Worm (Caenorhabditis elegans) whole organism, early embryonic: ENCODE results near the gene F26A1.19.

Experiments
- B0310.2 ChIP-seq: sonication (generic microtip); optimal IDR thresholded peaks from 2 replicates; lab custom pipeline; 2016; ENCODE audit warnings: mild to moderate bottlenecking, missing genetic modification characterization, missing compliant biosample characterization
- F13C5.2 ChIP-seq: sonication (generic microtip); optimal IDR thresholded peaks from 2 replicates; lab custom pipeline; 2017; ENCODE audit warnings: mild to moderate bottlenecking, missing genetic modification characterization, inconsistent platforms, missing compliant biosample characterization
- aly-1 ChIP-seq: sonication (generic microtip); optimal IDR thresholded peaks from 2 replicates; lab custom pipeline; 2016; ENCODE audit warnings: missing genetic modification characterization, missing compliant biosample characterization
- ama-1 ChIP-seq: fragments of 150-350 bp; optimal IDR thresholded peaks from 2 replicates; lab custom pipeline; 2014
- ceh-13 ChIP-seq: fragments of 200-800 bp; sonication (Bioruptor generic); optimal IDR thresholded peaks from 2 replicates; lab custom pipeline; 2018; ENCODE audit warnings: mild to moderate bottlenecking, missing genetic modification characterization, missing compliant biosample characterization
- ceh-36 ChIP-seq: sonication (generic microtip); optimal IDR thresholded peaks from 2 replicates; lab custom pipeline; 2016; ENCODE audit warnings: missing genetic modification characterization, inconsistent platforms, missing compliant biosample characterization
- ets-7 ChIP-seq: sonication (generic microtip); optimal IDR thresholded peaks from 2 replicates; lab custom pipeline; 2016; ENCODE audit warnings: missing genotype, missing genetic modification characterization, missing compliant biosample characterization
- flt-1 ChIP-seq: fragments of 200-800 bp; sonication (Bioruptor generic); IDR thresholded peaks from 2 replicates; pipeline ENCODE4 v1.3.6; 2022; ENCODE audit warnings: missing genetic modification characterization, missing compliant biosample characterization
- hmbx-1 ChIP-seq: sonication (generic microtip); optimal IDR thresholded peaks from 2 replicates; lab custom pipeline; 2016; ENCODE audit warnings: mild to moderate bottlenecking, missing genetic modification characterization, missing compliant biosample characterization
- hmg-4 ChIP-seq: fragments of 200-800 bp; sonication (Bioruptor generic); optimal IDR thresholded peaks from 2 replicates; lab custom pipeline; 2018; ENCODE audit warnings: mild to moderate bottlenecking, missing genetic modification characterization, missing compliant biosample characterization
- hnd-1 ChIP-seq: sonication (generic microtip); optimal IDR thresholded peaks from 2 replicates; lab custom pipeline; 2016; ENCODE audit warnings: missing genetic modification characterization, missing compliant biosample characterization
- pes-1 ChIP-seq: fragments of 200-800 bp; sonication (Bioruptor generic); IDR thresholded peaks from 2 replicates; pipeline ENCODE4 v1.3.6; 2022; ENCODE audit warnings: missing genetic modification reagents, missing genetic modification characterization, missing compliant biosample characterization
- scrt-1 ChIP-seq: fragments of 200-800 bp; sonication (Bioruptor generic); IDR thresholded peaks from 2 replicates; pipeline ENCODE4 v1.3.6; 2022; ENCODE audit warnings: missing genetic modification characterization, missing compliant biosample characterization
- sea-1 ChIP-seq: fragments of 200-800 bp; sonication (Bioruptor generic); conservative IDR thresholded peaks from 2 replicates; pipeline ENCODE4 v1.3.6; 2022; ENCODE audit warnings: missing genetic modification characterization, missing compliant biosample characterization
- tbx-11 ChIP-seq: fragments of 200-800 bp; sonication (Bioruptor generic); IDR thresholded peaks from 2 replicates; pipeline ENCODE4 v1.3.6; 2022; ENCODE audit warnings: missing genetic modification characterization, missing compliant biosample characterization
- tbx-37 ChIP-seq: fragments of 200-800 bp; sonication (Bioruptor generic); conservative IDR thresholded peaks from 2 replicates; pipeline ENCODE4 v1.3.6; 2022; ENCODE audit warnings: missing genetic modification reagents, missing genetic modification characterization, missing compliant biosample characterization
- tra-4 ChIP-seq: sonication (generic microtip); optimal IDR thresholded peaks from 2 replicates; lab custom pipeline; 2017; ENCODE audit warnings: missing genetic modification characterization, missing compliant biosample characterization

The F26A1.19 gene

DNA sequence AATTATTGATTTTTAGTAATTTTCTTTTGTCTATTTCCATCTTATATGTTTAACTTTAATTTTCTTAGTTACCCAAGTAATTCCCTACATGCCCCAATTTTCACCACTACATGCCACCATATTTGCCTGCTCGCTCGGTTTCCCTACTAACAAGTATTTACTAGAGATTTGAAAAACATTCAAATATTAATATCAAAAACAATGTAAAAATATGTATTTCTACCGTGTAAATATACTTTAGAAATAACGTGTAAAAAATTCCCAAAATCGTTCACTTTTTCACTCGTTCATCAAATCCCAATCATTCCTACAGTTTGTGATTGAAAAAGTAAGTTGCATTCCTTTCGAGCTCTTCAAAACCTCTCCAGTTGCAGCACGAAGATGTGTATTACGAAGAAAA is 10.9 kb upstream of the F26A1.19 start, which contains the start of gene F26A1.3:
F26A1.3 (plus strand) TSS at position 301 of the 400 bp plus-strand sequence.
- TF ChIP-seq hmg-4 (no peak), sea-1 (no peak), flt-1 (no peak), hnd-1 (no peak), hmbx-1 (tag; lab: Kevin White, UChicago) (no peak), pes-1 (no peak)

- TF ChIP-seq ets-7 (no peak), flt-1 (no peak), tbx-11 (GFP tag; lab: Robert Waterston, UW) (no peak), ama-1 (lab: Kevin White, UChicago) (no peak), sea-1 (no peak), tbx-37 (GFP tag; lab: Robert Waterston, UW) (no peak), pes-1 (no peak), aly-1 (tag; lab: Kevin White, UChicago) (no peak), hmg-4 (no peak), tra-4 (no peak), hnd-1 (no peak), ceh-13 (GFP tag; lab: Kevin White, UChicago) (no peak), B0310.2 (tag; lab: Kevin White, UChicago) (no peak), scrt-1 (GFP tag; lab: Robert Waterston, UW) (no peak), hmbx-1 (tag; lab: Kevin White, UChicago) (no peak), ceh-36 (tag; lab: Kevin White, UChicago) (no peak), F13C5.2 (tag; lab: Kevin White, UChicago) (no peak)
These were observed 8.1 kb upstream of the F26A1.19 start, which contains the start of gene F26A1.9 for ce11 chrIII:4829440-4829839. F26A1.9 (minus strand) TSS chrIII:4829540.

DNA sequence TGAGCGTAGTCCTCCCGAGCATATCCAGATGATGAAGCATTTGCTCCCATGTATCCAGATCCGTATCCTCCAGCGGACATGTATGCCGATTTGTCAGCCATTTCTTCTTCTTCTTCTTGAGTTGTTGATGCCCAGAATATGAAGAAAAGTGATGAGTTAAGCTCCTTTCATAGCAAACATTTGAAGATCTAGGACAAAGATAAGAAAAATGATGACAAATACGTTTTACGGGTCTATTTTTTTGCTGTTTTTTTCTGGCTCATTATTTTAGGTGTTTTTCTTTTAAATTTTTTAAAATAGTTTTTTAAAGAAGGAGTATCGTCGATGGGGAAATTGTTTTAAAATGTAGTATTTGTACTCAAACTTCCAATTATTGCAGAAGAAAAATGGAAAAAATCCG is 7.3 kb upstream of the F26A1.19 start, which contains the start of gene nspd-9:
nspd-9 (minus strand) TSS at position 101 of the 400 bp plus-strand sequence.
- TF ChIP-seq scrt-1 (GFP tag; lab: Robert Waterston, UW) = no peak
- TF ChIP-seq sea-1 = no peak
- no peak for TF ChIP-seq ceh-36 (tag; lab: Kevin White, UChicago)
- no peak for TF ChIP-seq hnd-1
- no peak for TF ChIP-seq aly-1 (tag; lab: Kevin White, UChicago)
- no peak for TF ChIP-seq ets-7

DNA sequence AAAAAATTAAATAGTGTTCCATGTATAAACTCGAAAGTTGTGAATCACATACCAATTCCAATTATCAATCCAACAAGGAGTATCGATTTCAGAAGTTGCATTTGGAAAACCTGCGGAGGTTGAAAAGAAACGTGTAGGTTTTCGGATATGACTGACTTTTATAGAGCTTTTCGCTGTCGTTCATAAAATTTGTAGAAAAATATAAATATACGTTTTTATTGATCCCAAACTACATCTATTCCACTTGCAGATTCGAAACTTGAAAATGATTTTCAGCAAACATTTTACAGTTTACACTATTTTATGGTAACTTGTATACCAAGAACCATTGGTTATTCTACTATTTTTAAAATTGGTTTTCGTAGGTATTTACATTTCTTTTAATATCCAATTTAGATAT is 4.6 kb downstream of the F26A1.19 start, which contains the start of gene clec-156:
clec-156 (minus strand) TSS at position 101 of the 400 bp plus-strand sequence.
- TF ChIP-seq tra-4 (no peak), ceh-36 (tag; lab: Kevin White, UChicago) (no peak), hmg-4 (no peak), pes-1 (no peak), F13C5.2 (tag; lab: Kevin White, UChicago) (no peak), tbx-37 (GFP tag; lab: Robert Waterston, UW) (no peak), hnd-1 (no peak), hmbx-1 (tag; lab: Kevin White, UChicago) (no peak), ets-7 (no peak), ceh-13 (GFP tag; lab: Kevin White, UChicago) (no peak), ama-1 (lab: Kevin White, UChicago) (no peak), sea-1 (no peak), tbx-11 (GFP tag; lab: Robert Waterston, UW) (no peak), B0310.2 (tag; lab: Kevin White, UChicago) (no peak), scrt-1 (GFP tag; lab: Robert Waterston, UW) (no peak), flt-1 (no peak), aly-1 (tag; lab: Kevin White, UChicago) (no peak)

DNA sequence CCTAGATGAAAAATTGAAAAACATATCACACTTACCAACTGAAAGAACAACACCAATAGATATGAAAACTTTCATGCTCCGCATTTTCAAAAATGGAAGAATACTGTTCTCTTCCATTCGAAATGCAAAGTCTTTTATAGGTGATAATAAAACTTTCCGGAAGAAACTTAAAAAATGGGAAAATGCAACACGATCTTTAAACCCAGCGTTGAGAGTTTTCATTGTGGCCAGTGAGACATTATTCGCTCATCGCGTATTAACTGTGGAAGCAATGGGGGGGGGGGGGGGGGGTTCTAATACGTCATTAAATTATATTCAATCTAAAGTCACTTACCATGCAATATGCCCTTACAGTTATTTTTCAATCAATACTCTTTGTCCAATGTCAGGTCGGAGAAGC is 6.8 kb downstream of the F26A1.19 start, which contains the start of the genes clec-157 and fkh-5:
clec-157 (minus strand) TSS at position 101 of the 400 bp plus-strand sequence.
fkh-5 (plus strand) TSS at position 336 of the 400 bp plus-strand sequence.
- TF ChIP-seq hmbx-1 (tag; lab: Kevin White, UChicago) (no peak), tbx-11 (GFP tag; lab: Robert Waterston, UW) (no peak), hnd-1 (no peak), tra-4 (no peak), sea-1 (no peak), B0310.2 (tag; lab: Kevin White, UChicago) (no peak), aly-1 (tag; lab: Kevin White, UChicago) (no peak), ceh-13 (GFP tag; lab: Kevin White, UChicago) (no peak), flt-1 (no peak), pes-1 (no peak), F13C5.2 (tag; lab: Kevin White, UChicago) (no peak), hmg-4 (no peak), ceh-36 (tag; lab: Kevin White, UChicago) (no peak)

DNA sequence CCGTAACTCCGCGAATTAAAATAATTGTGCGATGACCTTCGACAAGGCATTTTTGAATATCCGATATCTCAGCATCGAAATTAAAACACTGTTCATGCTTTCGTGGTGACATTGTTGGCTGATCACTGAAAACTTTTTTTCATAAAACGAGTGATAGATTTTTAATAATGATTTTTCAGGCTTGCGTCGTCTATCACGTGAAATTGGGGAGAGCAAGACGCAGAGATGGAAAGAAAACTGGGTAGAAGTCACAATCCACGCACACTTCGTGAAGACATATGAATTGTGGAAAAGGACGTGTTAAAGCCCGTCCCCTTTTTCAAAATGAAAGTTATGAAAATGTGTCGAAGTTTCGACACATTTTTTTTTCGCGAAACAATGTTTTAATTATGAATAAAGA is 12.2 kb downstream of the F26A1.19 start, which contains the start of gene nonu-1:
nonu-1 (minus strand) TSS at position 169 of the 400 bp plus-strand sequence.
- TF ChIP-seq ceh-36 (tag; lab: Kevin White, UChicago) (no peak), hnd-1 (no peak), ama-1 (lab: Kevin White, UChicago) (no peak)

- TF ChIP-seq tbx-37 (GFP tag; lab: Robert Waterston, UW) (no peak), ceh-36 (tag; lab: Kevin White, UChicago) (no peak), tbx-11 (GFP tag; lab: Robert Waterston, UW) (no peak), scrt-1 (GFP tag; lab: Robert Waterston, UW) (no peak), B0310.2 (tag; lab: Kevin White, UChicago) (no peak), hmbx-1 (tag; lab: Kevin White, UChicago) (no peak), flt-1 (no peak), hmg-4 (no peak), hnd-1 (no peak), F13C5.2 (tag; lab: Kevin White, UChicago) (no peak), aly-1 (tag; lab: Kevin White, UChicago) (no peak), sea-1 (no peak)
These were observed 12.6 kb downstream of the F26A1.19 start, which contains the start of gene F26A1.1 for ce11 chrIII:4850139-4850538. F26A1.1 (plus strand) TSS chrIII:4850507.

DNA sequence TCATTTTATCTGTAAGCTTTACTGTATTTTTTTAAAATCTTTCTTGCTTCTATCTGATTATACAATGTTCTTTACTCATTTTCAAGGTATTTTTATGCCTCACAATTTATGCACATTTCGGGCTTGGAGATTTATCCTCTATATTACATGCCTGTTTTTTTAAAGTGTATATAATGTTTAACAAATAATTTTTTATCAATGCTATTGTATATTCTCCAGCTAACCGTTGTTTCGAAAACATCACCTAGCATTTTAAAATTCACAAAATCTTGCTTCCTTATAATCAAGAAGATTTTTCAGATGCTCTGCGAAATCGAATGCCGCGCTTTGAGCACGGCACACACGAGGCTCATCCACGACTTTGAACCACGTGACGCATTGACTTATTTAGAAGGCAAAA is 14.5 kb downstream of the F26A1.19 start, which contains the start of gene ced-4:
ced-4 (plus strand) TSS at position 301 of the 400 bp plus-strand sequence.
- TF ChIP-seq hmbx-1 (tag; lab: Kevin White, UChicago) = no peak
- no peak for TF ChIP-seq ama-1 (lab: Kevin White, UChicago)
